Fruit fly (Drosophila melanogaster) whole organism, embryonic: ENCODE data around the gene Ptp36E.

Experiments used
- ATbp ChIP-seq: fragments of 200-800 bp; sonication (Bioruptor generic); optimal IDR thresholded peaks from 2 replicates; lab custom pipeline; 2017; ENCODE audit warnings: missing biosample characterization, mild to moderate bottlenecking, missing genetic modification characterization, missing genetic modification reagents
- Asciz ChIP-seq: fragments of 200-800 bp; sonication (Bioruptor generic); optimal IDR thresholded peaks from 2 replicates; lab custom pipeline; 2017; ENCODE audit warnings: missing biosample characterization, mild to moderate bottlenecking, missing genetic modification characterization, missing genetic modification reagents
- Atf6 ChIP-seq: fragments of 200-800 bp; sonication (Bioruptor generic); IDR thresholded peaks from 2 replicates; pipeline ENCODE4 v1.3.6; 2022; ENCODE audit warnings: missing biosample characterization, missing genetic modification characterization
- B-H1 ChIP-seq: fragments of 200-800 bp; sonication (Bioruptor generic); IDR thresholded peaks from 3 replicates; pipeline ENCODE4 v1.3.6; 2022; ENCODE audit warnings: missing biosample characterization, missing genetic modification characterization
- B-H2 ChIP-seq: fragments of 200-800 bp; sonication (Bioruptor generic); optimal IDR thresholded peaks from 2 replicates; lab custom pipeline; 2018; ENCODE audit warnings: missing biosample characterization, mild to moderate bottlenecking, missing genetic modification characterization
- CG10209 ChIP-seq: fragments of 200-800 bp; sonication (Bioruptor generic); optimal IDR thresholded peaks from 3 replicates; lab custom pipeline; 2017; ENCODE audit warnings: missing biosample characterization, mild to moderate bottlenecking, missing genetic modification characterization, missing genetic modification reagents
- CG10565 ChIP-seq: fragments of 200-800 bp; sonication (Bioruptor generic); optimal IDR thresholded peaks from 3 replicates; lab custom pipeline; 2016; ENCODE audit warnings: missing biosample characterization, mild to moderate bottlenecking, missing genetic modification characterization
- CG12155 ChIP-seq: fragments of 200-800 bp; sonication (Bioruptor generic); optimal IDR thresholded peaks from 3 replicates; lab custom pipeline; 2016; ENCODE audit warnings: missing biosample characterization, missing genetic modification characterization
- CG12942 ChIP-seq: fragments of 200-800 bp; sonication (Bioruptor generic); optimal IDR thresholded peaks from 3 replicates; lab custom pipeline; 2016; ENCODE audit warnings: missing biosample characterization, missing genetic modification characterization
- CG14014 ChIP-seq: fragments of 200-800 bp; sonication (Bioruptor generic); IDR thresholded peaks from 2 replicates; pipeline ENCODE4 v1.3.6; 2022; ENCODE audit warnings: missing biosample characterization, missing genetic modification characterization
- CG14710 ChIP-seq: fragments of 200-800 bp; sonication (Bioruptor generic); optimal IDR thresholded peaks from 3 replicates; lab custom pipeline; 2019; ENCODE audit warnings: missing biosample characterization, mild to moderate bottlenecking, missing genetic modification characterization, moderate library complexity
- CG17186 ChIP-seq: fragments of 200-800 bp; sonication (Bioruptor generic); optimal IDR thresholded peaks from 3 replicates; lab custom pipeline; 2017; ENCODE audit warnings: missing biosample characterization, missing genetic modification reagents, missing genetic modification characterization
- CG17361 ChIP-seq: fragments of 200-800 bp; sonication (Bioruptor generic); IDR thresholded peaks from 3 replicates; pipeline ENCODE4 v1.3.6; 2022; ENCODE audit warnings: missing biosample characterization, missing genetic modification characterization
- CG17385 ChIP-seq: fragments of 200-800 bp; sonication (Bioruptor generic); optimal IDR thresholded peaks from 3 replicates; lab custom pipeline; 2018; ENCODE audit warnings: missing biosample characterization, mild to moderate bottlenecking, missing genetic modification characterization
- CG32772 ChIP-seq: fragments of 200-800 bp; sonication (Bioruptor generic); IDR thresholded peaks from 2 replicates; pipeline ENCODE4 v1.3.6; 2022; ENCODE audit warnings: missing biosample characterization, missing genetic modification characterization
- CG3407 ChIP-seq: fragments of 200-800 bp; sonication (Bioruptor generic); optimal IDR thresholded peaks from 2 replicates; lab custom pipeline; 2018; ENCODE audit warnings: missing biosample characterization, mild to moderate bottlenecking, missing genetic modification characterization
- CG34224 ChIP-seq: fragments of 200-800 bp; sonication (Bioruptor generic); IDR thresholded peaks from 3 replicates; pipeline ENCODE4 v1.3.6; 2022; ENCODE audit warnings: missing biosample characterization, missing genetic modification characterization; ENCODE audit not compliant: partially characterized antibody
- CG3847 ChIP-seq: fragments of 200-800 bp; sonication (Bioruptor generic); IDR thresholded peaks from 2 replicates; pipeline ENCODE4 v1.3.6; 2022; ENCODE audit warnings: missing biosample characterization, missing genetic modification characterization
- CG43689 ChIP-seq: fragments of 200-800 bp; sonication (Bioruptor generic); IDR thresholded peaks from 2 replicates; pipeline ENCODE4 v1.3.6; 2022; ENCODE audit warnings: missing biosample characterization, missing genetic modification characterization
- CG7271 ChIP-seq: fragments of 200-800 bp; sonication (Bioruptor generic); optimal IDR thresholded peaks from 2 replicates; lab custom pipeline; 2018; ENCODE audit warnings: missing biosample characterization, mild to moderate bottlenecking, missing genetic modification characterization, moderate library complexity
- CG8765 ChIP-seq: fragments of 200-800 bp; sonication (Bioruptor generic); IDR thresholded peaks from 2 replicates; pipeline ENCODE4 v1.3.6; 2022; ENCODE audit warnings: missing biosample characterization, missing genetic modification characterization
- CG9797 ChIP-seq: fragments of 200-800 bp; sonication (Bioruptor generic); optimal IDR thresholded peaks from 3 replicates; lab custom pipeline; 2018; ENCODE audit warnings: missing biosample characterization, mild to moderate bottlenecking, missing genetic modification characterization
- Ets65A ChIP-seq: fragments of 200-800 bp; sonication (Bioruptor generic); peaks from one replicate; lab custom pipeline; 2016; ENCODE audit warnings: missing biosample characterization, missing genetic modification characterization
- Fer1 ChIP-seq: fragments of 200-800 bp; sonication (Bioruptor generic); optimal IDR thresholded peaks from 2 replicates; lab custom pipeline; 2017; ENCODE audit warnings: missing biosample characterization, mild to moderate bottlenecking, missing genetic modification characterization
- MESR4 ChIP-seq: fragments of 200-800 bp; sonication (Bioruptor generic); optimal IDR thresholded peaks from 2 replicates; lab custom pipeline; 2018; ENCODE audit warnings: missing biosample characterization, mild to moderate bottlenecking, missing genetic modification characterization, moderate library complexity
- MTF-1 ChIP-seq: fragments of 200-800 bp; sonication (Bioruptor generic); optimal IDR thresholded peaks from 2 replicates; lab custom pipeline; 2018; ENCODE audit warnings: missing biosample characterization, mild to moderate bottlenecking, missing genetic modification characterization, borderline replicate concordance
- Side ChIP-seq: fragments of 200-800 bp; sonication (Bioruptor generic); optimal IDR thresholded peaks from 2 replicates; lab custom pipeline; 2016; ENCODE audit warnings: missing biosample characterization, missing genetic modification characterization
- Xbp1 ChIP-seq: fragments of 200-800 bp; sonication (Bioruptor generic); optimal IDR thresholded peaks from 3 replicates; lab custom pipeline; 2016; ENCODE audit warnings: missing biosample characterization, mild to moderate bottlenecking, missing genetic modification characterization
- YL-1 ChIP-seq: fragments of 200-800 bp; sonication (Bioruptor generic); optimal IDR thresholded peaks from 3 replicates; lab custom pipeline; 2017; ENCODE audit warnings: missing biosample characterization, mild to moderate bottlenecking, missing genetic modification characterization
- bab2 ChIP-seq: fragments of 200-800 bp; sonication (Bioruptor generic); optimal IDR thresholded peaks from 2 replicates; lab custom pipeline; 2016; ENCODE audit warnings: missing biosample characterization, missing genetic modification characterization
- cato ChIP-seq: fragments of 200-800 bp; sonication (Bioruptor generic); optimal IDR thresholded peaks from 2 replicates; lab custom pipeline; 2016; ENCODE audit warnings: missing biosample characterization, missing genetic modification characterization, borderline replicate concordance
- chif ChIP-seq, 2 experiments: fragments of 200-800 bp; sonication (Bioruptor generic); optimal IDR thresholded peaks; 3 replicates each; lab custom pipeline; 2016; ENCODE audit warnings: missing biosample characterization in 2 of 2, missing genetic modification characterization in 2 of 2
- chn ChIP-seq: fragments of 200-800 bp; sonication (Bioruptor generic); optimal IDR thresholded peaks from 2 replicates; lab custom pipeline; 2016; ENCODE audit warnings: missing biosample characterization, missing genetic modification characterization
- crp ChIP-seq, 2 experiments: fragments of 200-800 bp; sonication (Bioruptor generic); optimal IDR thresholded peaks; 2 replicates in 1 of 2; 3 replicates in 1 of 2; lab custom pipeline; 2017; ENCODE audit warnings: missing biosample characterization in 2 of 2, missing genetic modification characterization in 2 of 2, mild to moderate bottlenecking in 1 of 2, moderate library complexity in 1 of 2
- gsb ChIP-seq: fragments of 200-800 bp; sonication (Bioruptor generic); IDR thresholded peaks from 2 replicates; pipeline ENCODE4 v1.3.6; 2022; ENCODE audit warnings: missing biosample characterization, missing genetic modification characterization
- kni ChIP-seq: fragments of 200-800 bp; sonication (Bioruptor generic); optimal IDR thresholded peaks from 3 replicates; lab custom pipeline; 2017; ENCODE audit warnings: mild to moderate bottlenecking, missing biosample characterization, missing genetic modification reagents, missing genetic modification characterization
- maf-S ChIP-seq: fragments of 200-800 bp; sonication (Bioruptor generic); optimal IDR thresholded peaks from 2 replicates; lab custom pipeline; 2016; ENCODE audit warnings: missing biosample characterization, missing genetic modification characterization
- mld ChIP-seq: fragments of 200-800 bp; sonication (Bioruptor generic); IDR thresholded peaks from 3 replicates; pipeline ENCODE4 v1.3.6; 2022; ENCODE audit warnings: missing biosample characterization, missing genetic modification characterization; ENCODE audit not compliant: partially characterized antibody
- nau ChIP-seq: fragments of 200-800 bp; sonication (Bioruptor generic); optimal IDR thresholded peaks from 3 replicates; lab custom pipeline; 2017; ENCODE audit warnings: missing biosample characterization, mild to moderate bottlenecking, missing genetic modification characterization, missing genetic modification reagents
- nerfin-2 ChIP-seq: fragments of 200-800 bp; sonication (Bioruptor generic); IDR thresholded peaks from 2 replicates; pipeline ENCODE4 v1.3.6; 2022; ENCODE audit warnings: missing biosample characterization, missing genetic modification characterization; ENCODE audit not compliant: partially characterized antibody
- phol ChIP-seq: fragments of 200-800 bp; sonication (Bioruptor generic); optimal IDR thresholded peaks from 3 replicates; lab custom pipeline; 2018; ENCODE audit warnings: missing biosample characterization, mild to moderate bottlenecking, missing genetic modification characterization, moderate library complexity
- pzg ChIP-seq: fragments of 200-800 bp; sonication (Bioruptor generic); optimal IDR thresholded peaks from 3 replicates; lab custom pipeline; 2018; ENCODE audit warnings: missing biosample characterization, mild to moderate bottlenecking, missing genetic modification characterization, moderate library complexity
- sc ChIP-seq, 3 experiments: fragments of >200 bp in 2 of 3; fragments of 200-800 bp in 1 of 3; sonication (Bioruptor generic) in 1 of 3; optimal IDR thresholded peaks; 2 replicates in 2 of 3; 3 replicates in 1 of 3; lab custom pipeline; 2017; ENCODE audit warnings: mild to moderate bottlenecking in 1 of 3, missing biosample characterization in 1 of 3, missing genetic modification characterization in 1 of 3, missing genetic modification reagents in 1 of 3
- sd ChIP-seq: fragments of 200-800 bp; sonication (Bioruptor generic); optimal IDR thresholded peaks from 3 replicates; lab custom pipeline; 2018; ENCODE audit warnings: missing biosample characterization, mild to moderate bottlenecking, missing genetic modification characterization, moderate library complexity
- sens-2 ChIP-seq: fragments of 200-800 bp; sonication (Bioruptor generic); IDR thresholded peaks from 2 replicates; pipeline ENCODE4 v1.3.6; 2022; ENCODE audit warnings: missing biosample characterization, missing genetic modification characterization
- sim ChIP-seq: fragments of 200-800 bp; sonication (Bioruptor generic); IDR thresholded peaks from 2 replicates; pipeline ENCODE4 v1.3.6; 2022; ENCODE audit warnings: missing biosample characterization, missing genetic modification characterization
- tap ChIP-seq: fragments of 200-800 bp; optimal IDR thresholded peaks from 3 replicates; lab custom pipeline; 2019; ENCODE audit warnings: missing biosample characterization, mild to moderate bottlenecking, missing genetic modification characterization, moderate library complexity
- trem ChIP-seq: fragments of 200-800 bp; optimal IDR thresholded peaks from 3 replicates; lab custom pipeline; 2019; ENCODE audit warnings: missing biosample characterization, mild to moderate bottlenecking, missing genetic modification characterization, moderate library complexity
- vfl ChIP-seq: fragments of 200-800 bp; sonication (Bioruptor generic); optimal IDR thresholded peaks from 2 replicates; lab custom pipeline; 2016; ENCODE audit warnings: missing biosample characterization, missing genetic modification characterization

Ptp36E gene

dm6 chr2L:18184648-18185243 is at the start of gene Ptp36E (continued):
- TF ChIP-seq Atf6 (GFP tag; lab: Robert Waterston, UW) (peak; percentile 82), B-H2 (no peak), pzg (GFP tag; lab: Kevin White, UChicago) (no peak), mld (GFP tag; lab: Robert Waterston, UW) (no peak), trem (tag; lab: Kevin White, UChicago) (peak; percentile 72), gsb (GFP tag; lab: Robert Waterston, UW) (peak; percentile 67), CG10209 (GFP tag; lab: Kevin White, UChicago) (peak; percentile 86), CG7271 (no peak), ATbp (GFP tag; lab: Kevin White, UChicago) (peak; percentile 79), sc (optimal IDR thresholded peaks at IDR 0.05; lab: Kevin White, UChicago) (no peak), sc (GFP tag; optimal IDR thresholded peaks at IDR 0.05; lab: Kevin White, UChicago) (peak; percentile 69), MTF-1 (GFP tag; lab: Kevin White, UChicago) (peak; percentile 9), sim (GFP tag; lab: Robert Waterston, UW) (no peak), phol (tag; lab: Kevin White, UChicago) (peak; percentile 91), Side (GFP tag; lab: Kevin White, UChicago) (peak; percentile 18), crp (GFP tag; optimal IDR thresholded peaks at IDR 0.05; lab: Kevin White, UChicago) (peak in 1 of 2 experiments; percentile 34), CG17385 (GFP tag; lab: Kevin White, UChicago) (peak; percentile 83), MESR4 (GFP tag; lab: Kevin White, UChicago) (no peak), CG17361 (GFP tag; lab: Robert Waterston, UW) (peak; percentile 89; the same call in 2 of the 3 replicates), CG43689 (GFP tag; lab: Robert Waterston, UW) (peak; percentile 39), Xbp1 (GFP tag; lab: Kevin White, UChicago) (peak; percentile 58), CG8765 (peak; percentile 28; the same call in 1 of the 2 replicates), vfl (GFP tag; lab: Kevin White, UChicago) (peak; percentile 29), CG14710 (no peak), CG14014 (peak; percentile 81), nau (GFP tag; lab: Kevin White, UChicago) (peak; percentile 70), CG34224 (peak; percentile 20; the same call in 1 of the 3 replicates), CG32772 (peak; percentile 81), Ets65A (GFP tag; lab: Kevin White, UChicago) (no peak), bab2 (GFP tag; lab: Kevin White, UChicago) (peak; percentile 42), CG10565 (GFP tag; lab: Kevin White, UChicago) (no peak), tap (tag; lab: Kevin White, UChicago) (peak; percentile 73), sd (tag; lab: Kevin White, UChicago) (no peak), chif (GFP tag; optimal IDR thresholded peaks at IDR 0.05; lab: Kevin White, UChicago) (peak; percentile 22 to 41), CG12942 (GFP tag; lab: Kevin White, UChicago) (peak; percentile 52), YL-1 (no peak), chn (GFP tag; lab: Kevin White, UChicago) (no peak), nerfin-2 (no peak), CG3847 (GFP tag; lab: Robert Waterston, UW) (peak; percentile 54), kni (GFP tag; lab: Kevin White, UChicago) (no peak), CG9797 (no peak), B-H1 (GFP tag; lab: Robert Waterston, UW) (peak; percentile 74), CG3407 (peak; percentile 64), cato (peak; percentile 59), Fer1 (GFP tag; lab: Kevin White, UChicago) (peak; percentile 89), Asciz (peak; percentile 75), sens-2 (no peak), maf-S (GFP tag; lab: Kevin White, UChicago) (peak; percentile 10), CG17186 (GFP tag; lab: Kevin White, UChicago) (no peak), CG12155 (peak; percentile 66)
